Worm (Caenorhabditis elegans) whole organism, late embryonic: ENCODE measurements around the gene srbc-2.

Experiments
- C08G9.2 ChIP-seq: sonication (generic microtip); optimal IDR thresholded peaks from 2 replicates; lab custom pipeline; 2016; ENCODE audit warnings: mild to moderate bottlenecking, missing genetic modification characterization, moderate library complexity, missing compliant biosample characterization
- K09A11.1 ChIP-seq: sonication (generic microtip); optimal IDR thresholded peaks from 2 replicates; lab custom pipeline; 2017; ENCODE audit warnings: antibody characterized with exemption, mild to moderate bottlenecking, missing genetic modification characterization, missing compliant biosample characterization; ENCODE audit not compliant: insufficient read depth
- Y22D7AL.16 ChIP-seq: sonication (generic microtip); optimal IDR thresholded peaks from 2 replicates; lab custom pipeline; 2016; ENCODE audit warnings: missing genetic modification characterization, missing compliant biosample characterization
- ahr-1 ChIP-seq: sonication (generic microtip); optimal IDR thresholded peaks from 2 replicates; lab custom pipeline; 2016; ENCODE audit warnings: missing genetic modification characterization, missing compliant biosample characterization
- ceh-18 ChIP-seq: sonication (generic microtip); optimal IDR thresholded peaks from 2 replicates; lab custom pipeline; 2016; ENCODE audit warnings: missing genetic modification characterization, missing compliant biosample characterization
- ceh-19 ChIP-seq: fragments of 200-800 bp; sonication (Bioruptor generic); optimal IDR thresholded peaks from 2 replicates; lab custom pipeline; 2018; ENCODE audit warnings: mild to moderate bottlenecking, missing genetic modification characterization, missing compliant biosample characterization
- ceh-2 ChIP-seq: sonication (generic microtip); optimal IDR thresholded peaks from 2 replicates; lab custom pipeline; 2016; ENCODE audit warnings: missing genotype, missing genetic modification characterization, missing compliant biosample characterization
- ceh-22 ChIP-seq: sonication (generic microtip); optimal IDR thresholded peaks from 2 replicates; lab custom pipeline; 2017; ENCODE audit warnings: missing biosample characterization, missing genetic modification characterization
- ceh-24 ChIP-seq: sonication (generic microtip); optimal IDR thresholded peaks from 2 replicates; lab custom pipeline; 2016; ENCODE audit warnings: mild to moderate bottlenecking, missing genetic modification characterization, missing compliant biosample characterization
- ceh-34 ChIP-seq: sonication (generic microtip); optimal IDR thresholded peaks from 2 replicates; lab custom pipeline; 2016; ENCODE audit warnings: mild to moderate bottlenecking, missing genetic modification characterization, missing compliant biosample characterization
- ceh-48 ChIP-seq: sonication (generic microtip); optimal IDR thresholded peaks from 2 replicates; lab custom pipeline; 2016; ENCODE audit warnings: missing genetic modification characterization, inconsistent platforms, missing compliant biosample characterization
- ceh-6 ChIP-seq: fragments of 200-800 bp; sonication (Bioruptor generic); optimal IDR thresholded peaks from 2 replicates; lab custom pipeline; 2018; ENCODE audit warnings: mild to moderate bottlenecking, missing genetic modification characterization, missing compliant biosample characterization
- dve-1 ChIP-seq: sonication (generic microtip); optimal IDR thresholded peaks from 2 replicates; lab custom pipeline; 2017; ENCODE audit warnings: antibody characterized with exemption, mild to moderate bottlenecking, missing genetic modification characterization, missing compliant biosample characterization
- elt-4 ChIP-seq: sonication (generic microtip); optimal IDR thresholded peaks from 2 replicates; lab custom pipeline; 2016; ENCODE audit warnings: missing genetic modification characterization, missing compliant biosample characterization
- eyg-1 ChIP-seq: sonication (generic microtip); optimal IDR thresholded peaks from 2 replicates; lab custom pipeline; 2016; ENCODE audit warnings: missing genotype, missing genetic modification characterization, missing compliant biosample characterization
- fkh-10 ChIP-seq: fragments of 150-350 bp; optimal IDR thresholded peaks from 2 replicates; lab custom pipeline; 2014; ENCODE audit warnings: missing biosample characterization, missing genetic modification reagents, missing genetic modification characterization
- fkh-6 ChIP-seq: sonication (generic microtip); optimal IDR thresholded peaks from 2 replicates; lab custom pipeline; 2016; ENCODE audit warnings: missing genetic modification characterization, missing compliant biosample characterization
- hlh-13 ChIP-seq: fragments of 200-800 bp; sonication (Bioruptor generic); optimal IDR thresholded peaks from 2 replicates; lab custom pipeline; 2018; ENCODE audit warnings: mild to moderate bottlenecking, missing genetic modification characterization, missing compliant biosample characterization
- hlh-30 ChIP-seq: sonication (generic microtip); optimal IDR thresholded peaks from 2 replicates; lab custom pipeline; 2017; ENCODE audit warnings: antibody characterized with exemption, missing genetic modification characterization, missing compliant biosample characterization; ENCODE audit not compliant: insufficient read depth
- hlh-8 ChIP-seq: sonication (generic microtip); optimal IDR thresholded peaks from 2 replicates; lab custom pipeline; 2016; ENCODE audit warnings: missing genotype, missing genetic modification characterization, missing compliant biosample characterization
- lin-11 ChIP-seq: fragments of 200-800 bp; sonication (Bioruptor generic); optimal IDR thresholded peaks from 2 replicates; lab custom pipeline; 2018; ENCODE audit warnings: mild to moderate bottlenecking, missing genetic modification characterization, missing compliant biosample characterization
- madf-2 ChIP-seq: sonication (generic microtip); optimal IDR thresholded peaks from 2 replicates; lab custom pipeline; 2017; ENCODE audit warnings: missing genetic modification characterization, missing compliant biosample characterization
- nfya-1 ChIP-seq: sonication (generic microtip); optimal IDR thresholded peaks from 2 replicates; lab custom pipeline; 2017; ENCODE audit warnings: missing genetic modification characterization, mild to moderate bottlenecking, missing compliant biosample characterization, antibody characterized with exemption, moderate library complexity
- nhr-11 ChIP-seq: fragments of 150-350 bp; optimal IDR thresholded peaks from 2 replicates; lab custom pipeline; 2014; ENCODE audit warnings: missing biosample characterization, missing genetic modification characterization
- npax-4 ChIP-seq: sonication (generic microtip); optimal IDR thresholded peaks from 2 replicates; lab custom pipeline; 2016; ENCODE audit warnings: missing genetic modification characterization, missing compliant biosample characterization
- pag-3 ChIP-seq: sonication (generic microtip); optimal IDR thresholded peaks from 2 replicates; lab custom pipeline; 2016; ENCODE audit warnings: missing compliant biosample characterization, missing genetic modification characterization, borderline replicate concordance
- pat-9 ChIP-seq: fragments of 200-800 bp; sonication (Bioruptor generic); optimal IDR thresholded peaks from 2 replicates; lab custom pipeline; 2018; ENCODE audit warnings: mild to moderate bottlenecking, missing genetic modification characterization, moderate library complexity, missing compliant biosample characterization
- pax-1 ChIP-seq: fragments of 150-350 bp; optimal IDR thresholded peaks from 2 replicates; lab custom pipeline; 2014; ENCODE audit warnings: missing biosample characterization, missing genetic modification characterization
- pha-2 ChIP-seq: sonication (generic microtip); optimal IDR thresholded peaks from 2 replicates; lab custom pipeline; 2017; ENCODE audit warnings: mild to moderate bottlenecking, missing genetic modification characterization, missing compliant biosample characterization
- pqm-1 ChIP-seq: sonication (generic microtip); optimal IDR thresholded peaks from 2 replicates; lab custom pipeline; 2016; ENCODE audit warnings: missing genetic modification characterization, missing compliant biosample characterization
- pros-1 ChIP-seq: fragments of 150-350 bp; optimal IDR thresholded peaks from 2 replicates; lab custom pipeline; 2014; ENCODE audit warnings: missing biosample characterization, missing genetic modification reagents, missing genetic modification characterization
- sdc-2 ChIP-seq: sonication (generic microtip); optimal IDR thresholded peaks from 2 replicates; lab custom pipeline; 2016; ENCODE audit warnings: missing genotype, missing genetic modification characterization, missing compliant biosample characterization
- sox-2 ChIP-seq: fragments of 200-800 bp; sonication (Bioruptor generic); IDR thresholded peaks from 2 replicates; pipeline ENCODE4 v1.3.6; 2022; ENCODE audit warnings: missing genetic modification reagents, missing genetic modification characterization, missing compliant biosample characterization
- sox-4 ChIP-seq: sonication (generic microtip); optimal IDR thresholded peaks from 2 replicates; lab custom pipeline; 2017; ENCODE audit warnings: mild to moderate bottlenecking, missing genetic modification characterization, inconsistent platforms, missing compliant biosample characterization
- syd-9 ChIP-seq: sonication (generic microtip); optimal IDR thresholded peaks from 2 replicates; lab custom pipeline; 2016; ENCODE audit warnings: mild to moderate bottlenecking, missing genetic modification characterization, moderate library complexity, missing compliant biosample characterization
- tbx-2 ChIP-seq: sonication (generic microtip); optimal IDR thresholded peaks from 2 replicates; lab custom pipeline; 2016; ENCODE audit warnings: missing genetic modification characterization, missing compliant biosample characterization
- tbx-7 ChIP-seq: sonication (generic microtip); optimal IDR thresholded peaks from 2 replicates; lab custom pipeline; 2016; ENCODE audit warnings: missing genotype, missing genetic modification characterization, missing compliant biosample characterization
- unc-55 ChIP-seq: sonication (generic microtip); optimal IDR thresholded peaks from 2 replicates; lab custom pipeline; 2017; ENCODE audit warnings: missing biosample characterization, missing genetic modification reagents, missing genetic modification characterization

Gene srbc-2

DNA sequence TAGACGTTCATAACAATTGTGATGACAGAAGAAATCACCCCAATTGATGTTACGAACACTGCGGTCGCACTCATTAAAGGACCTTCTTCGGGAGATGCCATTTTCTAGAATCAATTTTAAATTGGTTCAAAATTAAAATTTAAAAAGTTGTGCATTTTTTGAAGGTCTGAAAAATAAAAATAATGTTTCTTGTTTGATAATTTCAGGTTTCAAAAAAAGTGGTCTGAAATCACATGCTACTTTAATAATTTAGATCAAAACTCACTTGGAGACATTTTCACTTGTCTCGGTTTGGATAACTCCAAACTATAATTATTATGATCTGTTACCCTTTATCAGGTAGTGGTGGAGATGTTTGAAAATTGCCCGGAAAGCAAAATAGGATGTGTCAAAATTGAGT lies at the start of gene srbc-2:
TSS of gene srbc-2 (minus strand) at position 101 of the 400 bp plus-strand sequence.
- TF ChIP-seq pag-3 (tag; lab: Kevin White, UChicago): no peak
- no peak for TF ChIP-seq ceh-34 (tag; lab: Kevin White, UChicago)
- TF ChIP-seq nhr-11: no peak
- TF ChIP-seq fkh-6 (tag; lab: Kevin White, UChicago): no peak
- TF ChIP-seq tbx-7: no peak
- TF ChIP-seq dve-1 (tag; lab: Kevin White, UChicago): no peak

DNA sequence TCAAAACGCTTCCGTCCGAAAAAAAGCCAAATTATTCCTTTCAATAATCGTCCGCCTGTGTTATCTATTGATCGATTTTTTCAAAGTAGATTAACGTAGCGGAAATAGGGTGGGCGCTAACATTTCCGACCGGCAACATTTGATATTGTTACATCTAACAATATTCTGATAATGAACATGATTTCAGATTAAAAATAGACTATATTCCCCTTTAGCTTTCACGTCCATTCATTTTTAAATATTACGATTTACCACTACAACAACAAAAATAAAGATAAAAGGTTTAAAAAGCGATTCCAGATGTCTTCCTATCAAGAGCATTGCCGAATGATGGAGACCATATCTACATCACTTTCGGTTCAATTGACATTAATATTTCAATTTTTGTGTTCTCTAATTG lies 49.2 kb upstream of the srbc-2 start, which contains the start of gene srab-22:
TSS of gene srab-22 (plus strand) at position 301 of the 400 bp plus-strand sequence.
- TF ChIP-seq hlh-30 (no peak), nhr-11 (no peak), C08G9.2 (tag; lab: Kevin White, UChicago) (no peak), ceh-6 (GFP tag; lab: Kevin White, UChicago) (no peak), tbx-2 (tag; lab: Kevin White, UChicago) (no peak), sox-4 (no peak), ceh-18 (tag; lab: Kevin White, UChicago) (no peak), pha-2 (tag; lab: Kevin White, UChicago) (no peak), K09A11.1 (tag; lab: Kevin White, UChicago) (no peak), fkh-10 (no peak), ceh-22 (tag; lab: Kevin White, UChicago) (no peak), ceh-48 (tag; lab: Kevin White, UChicago) (no peak), pros-1 (no peak), elt-4 (tag; lab: Kevin White, UChicago) (no peak), pqm-1 (no peak), pax-1 (no peak), Y22D7AL.16 (tag; lab: Kevin White, UChicago) (no peak), fkh-6 (tag; lab: Kevin White, UChicago) (no peak)

DNA sequence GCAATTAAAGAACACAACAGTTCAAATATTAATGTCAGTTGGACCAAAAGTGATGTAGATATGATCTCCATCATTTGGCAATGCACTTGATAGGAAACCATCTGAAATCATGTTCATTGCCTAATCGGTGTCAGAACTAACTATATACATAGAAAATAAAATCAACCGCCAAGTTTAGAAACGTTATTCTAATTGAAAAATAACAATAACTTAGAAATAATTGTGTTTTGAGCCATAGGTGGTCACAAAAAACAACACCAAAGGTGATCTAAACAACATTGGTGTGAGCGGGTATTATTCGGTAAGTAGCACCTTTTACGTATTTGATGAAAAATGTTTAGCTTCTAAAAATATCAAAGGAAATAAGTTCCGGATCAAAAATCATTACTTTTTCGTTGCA lies 47.5 kb upstream of the srbc-2 start, which contains the start of gene srab-21:
TSS of gene srab-21 (minus strand) at position 101 of the 400 bp plus-strand sequence.
- TF ChIP-seq ceh-24 (tag; lab: Kevin White, UChicago) (no peak), pat-9 (no peak), fkh-6 (tag; lab: Kevin White, UChicago) (no peak), ceh-34 (tag; lab: Kevin White, UChicago) (no peak), madf-2 (no peak), eyg-1 (tag; lab: Kevin White, UChicago) (no peak), lin-11 (tag; lab: Kevin White, UChicago) (no peak), syd-9 (tag; lab: Kevin White, UChicago) (no peak), sdc-2 (tag; lab: Kevin White, UChicago) (no peak), npax-4 (no peak), ceh-19 (GFP tag; lab: Kevin White, UChicago) (no peak), nfya-1 (no peak), elt-4 (tag; lab: Kevin White, UChicago) (no peak), unc-55 (GFP tag; lab: Kevin White, UChicago) (no peak), tbx-2 (tag; lab: Kevin White, UChicago) (no peak), sox-2 (GFP tag; lab: Robert Waterston, UW) (no peak), ceh-2 (tag; lab: Kevin White, UChicago) (no peak), Y22D7AL.16 (tag; lab: Kevin White, UChicago) (no peak), hlh-8 (tag; lab: Kevin White, UChicago) (no peak), pag-3 (tag; lab: Kevin White, UChicago) (no peak)

DNA sequence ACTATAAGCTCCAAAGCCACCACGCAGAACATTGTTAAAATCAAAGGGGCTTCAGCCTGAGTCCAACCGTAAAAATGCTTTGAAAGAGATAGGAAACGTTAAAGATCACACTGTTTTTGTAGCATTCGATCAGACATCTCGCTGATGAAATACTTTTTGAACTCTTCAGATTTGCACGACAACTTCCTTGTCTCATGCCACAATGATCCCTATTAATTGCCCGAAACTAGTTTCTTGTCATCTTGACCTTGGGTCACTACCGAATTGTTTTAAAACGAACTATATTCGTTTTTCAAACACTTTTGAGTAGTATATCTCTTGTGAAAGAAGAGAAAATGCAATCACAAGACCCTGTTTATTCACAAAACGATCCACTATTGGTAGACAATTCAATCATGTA lies 41.1 kb upstream of the srbc-2 start, which contains the start of gene T20D4.3:
TSS of gene T20D4.3 (plus strand) at position 301 of the 400 bp plus-strand sequence.
- TF ChIP-seq nfya-1 (no peak), dve-1 (tag; lab: Kevin White, UChicago) (no peak), ceh-2 (tag; lab: Kevin White, UChicago) (no peak), sdc-2 (tag; lab: Kevin White, UChicago) (no peak), fkh-6 (tag; lab: Kevin White, UChicago) (no peak), hlh-13 (GFP tag; lab: Kevin White, UChicago) (no peak), ahr-1 (tag; lab: Kevin White, UChicago) (no peak), nhr-11 (no peak), pat-9 (no peak), fkh-10 (no peak), pax-1 (no peak)
